Fruit fly (Drosophila melanogaster) whole organism, wandering third instar larva: ENCODE results near the gene ERp44.

Experiments
- Dif ChIP-seq: fragments of 200-275, 200-300 bp; sonication (Bioruptor generic); optimal IDR thresholded peaks from 2 replicates; lab custom pipeline; 2018; ENCODE audit warnings: missing biosample characterization, missing genetic modification characterization; ENCODE audit not compliant: partially characterized antibody
- GATAd ChIP-seq: sonication (Bioruptor generic); optimal IDR thresholded peaks from 2 replicates; lab custom pipeline; 2016; ENCODE audit warnings: missing biosample characterization, missing genetic modification characterization
- HLH106 ChIP-seq: fragments of 200-800 bp; optimal IDR thresholded peaks from 3 replicates; lab custom pipeline; 2019; ENCODE audit warnings: missing biosample characterization, mild to moderate bottlenecking, missing genetic modification characterization, moderate library complexity
- Hr78 ChIP-seq: fragments of >200 bp; optimal IDR thresholded peaks from 2 replicates; lab custom pipeline; 2017; ENCODE audit warnings: missing biosample characterization, missing genetic modification characterization
- Jra ChIP-seq: sonication (Bioruptor generic); optimal IDR thresholded peaks from 2 replicates; lab custom pipeline; 2016; ENCODE audit warnings: missing biosample characterization, missing genetic modification characterization
- N ChIP-seq: fragments of >200 bp; optimal IDR thresholded peaks from 2 replicates; lab custom pipeline; 2018; ENCODE audit warnings: missing biosample characterization, missing external identifiers, missing genetic modification characterization
- Vsx2 ChIP-seq: fragments of 200-300, 225-300 bp; sonication (Bioruptor generic); optimal IDR thresholded peaks from 2 replicates; lab custom pipeline; 2018; ENCODE audit warnings: missing biosample characterization, missing genetic modification characterization; ENCODE audit not compliant: partially characterized antibody
- brk ChIP-seq: fragments of 200-800 bp; sonication (Bioruptor generic); optimal IDR thresholded peaks from 2 replicates; lab custom pipeline; 2016; ENCODE audit warnings: missing biosample characterization, mild to moderate bottlenecking, missing genetic modification characterization
- dl ChIP-seq, 2 experiments: fragments of 175-275, 200-275 bp in 1 of 2; fragments of 200-275 bp in 1 of 2; sonication (Bioruptor generic); optimal IDR thresholded peaks; lab custom pipeline; 2018; ENCODE audit warnings: mild to moderate bottlenecking in 2 of 2, missing biosample characterization in 2 of 2, missing genetic modification characterization in 2 of 2, moderate library complexity in 2 of 2; ENCODE audit not compliant: partially characterized antibody in 2 of 2, insufficient read depth in 1 of 2
- ey ChIP-seq: fragments of 200-800 bp; sonication (Bioruptor generic); optimal IDR thresholded peaks from 2 replicates; lab custom pipeline; 2016; ENCODE audit warnings: missing biosample characterization, missing genetic modification characterization
- lola ChIP-seq: fragments of >200 bp; optimal IDR thresholded peaks from 2 replicates; lab custom pipeline; 2017; ENCODE audit warnings: missing biosample characterization, missing genetic modification characterization
- pan ChIP-seq: fragments of >200 bp; optimal IDR thresholded peaks from 2 replicates; lab custom pipeline; 2017
- psq ChIP-seq: fragments of 200-800 bp; sonication (Bioruptor generic); optimal IDR thresholded peaks from 3 replicates; lab custom pipeline; 2017; ENCODE audit warnings: missing biosample characterization, mild to moderate bottlenecking, missing genetic modification characterization, moderate library complexity
- usp ChIP-seq: fragments of >200 bp; optimal IDR thresholded peaks from 2 replicates; lab custom pipeline; 2017; ENCODE audit warnings: missing biosample characterization, missing genetic modification characterization

- no peak for TF ChIP-seq pan (lab: Kevin White, UChicago)
- no peak for TF ChIP-seq Hr78 (GFP tag; lab: Kevin White, UChicago)
- no peak for TF ChIP-seq N (GFP tag; lab: Kevin White, UChicago)
- no peak for TF ChIP-seq psq (GFP tag; lab: Kevin White, UChicago)
- TF ChIP-seq Jra = no peak
- TF ChIP-seq ey = no peak
- TF ChIP-seq brk (GFP tag; lab: Kevin White, UChicago) = no peak
- no peak for TF ChIP-seq usp (GFP tag; lab: Kevin White, UChicago)
- no peak for TF ChIP-seq GATAd (GFP tag; lab: Kevin White, UChicago)
- TF ChIP-seq Dif = peak; percentile 5
- no peak for TF ChIP-seq HLH106 (tag; lab: Kevin White, UChicago)
- TF ChIP-seq lola = no peak
- no peak for TF ChIP-seq Vsx2 (GFP tag; lab: Kevin White, UChicago)
- no peak for TF ChIP-seq dl (GFP tag; optimal IDR thresholded peaks at IDR 0.05; lab: Kevin White, UChicago; ENCODE audit: insufficient read depth in 1 of 2, partially characterized antibody in 2 of 2)
Measured at dm6 chrX:16320197-16320921, 22.8 kb upstream of the ERp44 start, which contains the start of gene Cyp1.
